Fruit fly (Drosophila melanogaster) whole organism, adult: ENCODE measurements around the gene Rbfox1.

ENCODE experiments used
- CG5204 ChIP-seq: fragments of 200-800 bp; sonication (Bioruptor generic); optimal IDR thresholded peaks from 2 replicates; lab custom pipeline; 2016; ENCODE audit warnings: missing biosample characterization, missing genetic modification characterization
- Crg-1 ChIP-seq: fragments of 200-800 bp; sonication (Bioruptor generic); optimal IDR thresholded peaks from 2 replicates; lab custom pipeline; 2016; ENCODE audit warnings: missing biosample characterization, missing genetic modification characterization
- kay ChIP-seq: fragments of 200-800 bp; sonication (Bioruptor generic); peaks from one replicate; lab custom pipeline; 2016; ENCODE audit warnings: missing biosample characterization, missing genetic modification characterization, borderline replicate concordance
- tj ChIP-seq: fragments of 200-800 bp; sonication (Bioruptor generic); optimal IDR thresholded peaks from 3 replicates; lab custom pipeline; 2017; ENCODE audit warnings: missing biosample characterization, mild to moderate bottlenecking, missing genetic modification characterization, moderate library complexity
- toe ChIP-seq: fragments of 200-800 bp; sonication (Bioruptor generic); optimal IDR thresholded peaks from 2 replicates; lab custom pipeline; 2016; ENCODE audit warnings: missing biosample characterization, missing genetic modification characterization

- TF ChIP-seq tj (GFP tag; lab: Kevin White, UChicago): no peak
- no peak for TF ChIP-seq Crg-1 (GFP tag; lab: Kevin White, UChicago)
- TF ChIP-seq kay: no peak
- no peak for TF ChIP-seq CG5204
- no peak for TF ChIP-seq toe (GFP tag; lab: Kevin White, UChicago)
Observed at dm6 chr3L:10626199-10626598, 145.0 kb downstream of the Rbfox1 start, which contains the start of gene CG34238.
